Fruit fly (Drosophila melanogaster) whole organism, wandering third instar larva: Measurements from ENCODE around the gene Jon66Ci.

Source experiments
- GATAd ChIP-seq: sonication (Bioruptor generic); optimal IDR thresholded peaks from 2 replicates; lab custom pipeline; 2016; ENCODE audit warnings: missing biosample characterization, missing genetic modification characterization
- pan ChIP-seq: fragments of >200 bp; optimal IDR thresholded peaks from 2 replicates; lab custom pipeline; 2017
- sv ChIP-seq: fragments of 200-800 bp; sonication (Bioruptor generic); optimal IDR thresholded peaks from 3 replicates; lab custom pipeline; 2016; ENCODE audit warnings: missing biosample characterization, missing genetic modification characterization

- TF ChIP-seq sv (GFP tag; lab: Kevin White, UChicago), result no peak
- no peak for TF ChIP-seq GATAd (GFP tag; lab: Kevin White, UChicago)
- TF ChIP-seq pan (lab: Kevin White, UChicago), result no peak
Observed at dm6 chr3L:8412725-8413124, 21.4 kb downstream of the Jon66Ci start, which contains the start of the genes Oseg1 and mtrm.
